Fruit fly (Drosophila melanogaster): ENCODE results near the gene Alg14.

Gene Alg14

dm6 chrX:15497440-15498271, 25.7 kb downstream of the Alg14 start:
- TF ChIP-seq CG8924 (tag; optimal IDR thresholded peaks at IDR 0.05), result no peak
- peak; percentile 34 for TF ChIP-seq CG5180 (GFP tag; optimal IDR thresholded peaks at IDR 0.05)
- no peak for TF ChIP-seq Ada2b (GFP tag; IDR thresholded peaks at IDR 0.05)
- no peak for TF ChIP-seq knrl (GFP tag; IDR thresholded peaks at IDR 0.05; ENCODE audit: partially characterized antibody)
- TF ChIP-seq bsh (GFP tag; optimal IDR thresholded peaks at IDR 0.05), result peak in 1 of 2 experiments; percentile 2
- TF ChIP-seq CG4328 (GFP tag; optimal IDR thresholded peaks at IDR 0.05), result peak; percentile 21
- TF ChIP-seq Trl (optimal IDR thresholded peaks at IDR 0.05), result peak; percentile 41 to 49
- no peak for TF ChIP-seq Trl (GFP tag; optimal IDR thresholded peaks at IDR 0.05)
- TF ChIP-seq crol (GFP tag; IDR thresholded peaks at IDR 0.05), result peak; percentile 37; the same call in 1 of the 2 replicates
- TF ChIP-seq Hmx (GFP tag; optimal IDR thresholded peaks at IDR 0.05), result no peak
- no peak for TF ChIP-seq CG4707 (GFP tag; optimal IDR thresholded peaks at IDR 0.05)
- no peak for TF ChIP-seq Atf6 (GFP tag; IDR thresholded peaks at IDR 0.05)
- no peak for TF ChIP-seq HmgD (GFP tag; optimal IDR thresholded peaks at IDR 0.05)
- peak; percentile 52 for TF ChIP-seq cg (GFP tag; optimal IDR thresholded peaks at IDR 0.05)
- TF ChIP-seq fd64A (GFP tag; optimal IDR thresholded peaks at IDR 0.05), result peak; percentile 29
- TF ChIP-seq GATAe (GFP tag; conservative IDR thresholded peaks at IDR 0.05), result no peak
- peak; percentile 29 for TF ChIP-seq CG15696 (tag; optimal IDR thresholded peaks at IDR 0.05)
- TF ChIP-seq Meics (GFP tag; optimal IDR thresholded peaks at IDR 0.05), result no peak
- no peak for TF ChIP-seq CG14860 (GFP tag; IDR thresholded peaks at IDR 0.05; ENCODE audit: partially characterized antibody)
- TF ChIP-seq Drgx (GFP tag; IDR thresholded peaks at IDR 0.05), result peak; percentile 8; the same call in 1 of the 2 replicates
- no peak for TF ChIP-seq emc (GFP tag; optimal IDR thresholded peaks at IDR 0.05)
- TF ChIP-seq pan (optimal IDR thresholded peaks at IDR 0.05), result no peak
- no peak for TF ChIP-seq pan (GFP tag; optimal IDR thresholded peaks at IDR 0.05 in 1 of 2, IDR thresholded peaks at IDR 0.05 in 1 of 2)
- TF ChIP-seq sug (tag; optimal IDR thresholded peaks at IDR 0.05), result no peak
- TF ChIP-seq Vsx1 (GFP tag; optimal IDR thresholded peaks at IDR 0.05), result peak; percentile 20
- no peak for TF ChIP-seq fru (optimal IDR thresholded peaks at IDR 0.05)
- TF ChIP-seq phol (tag; optimal IDR thresholded peaks at IDR 0.05), result peak; percentile 8
- no peak for TF ChIP-seq Sry-β (GFP tag; optimal IDR thresholded peaks at IDR 0.05)
- TF ChIP-seq kni (GFP tag; optimal IDR thresholded peaks at IDR 0.05), result peak; percentile 48
- no peak for TF ChIP-seq unpg (GFP tag; optimal IDR thresholded peaks at IDR 0.05)
- no peak for TF ChIP-seq CG7928 (GFP tag; optimal IDR thresholded peaks at IDR 0.05)
- peak; percentile 4 for TF ChIP-seq org-1 (GFP tag; optimal IDR thresholded peaks at IDR 0.05)
- peak; percentile 45 for TF ChIP-seq CG15601 (tag; optimal IDR thresholded peaks at IDR 0.05)
- no peak for TF ChIP-seq tup (GFP tag; optimal IDR thresholded peaks at IDR 0.05)
- no peak for TF ChIP-seq chn (GFP tag; optimal IDR thresholded peaks at IDR 0.05)
- TF ChIP-seq slp2 (GFP tag; optimal IDR thresholded peaks at IDR 0.05), result no peak
- peak; percentile 51 for TF ChIP-seq CG2202 (tag; optimal IDR thresholded peaks at IDR 0.05)
- peak; percentile 55 for TF ChIP-seq CG2875 (GFP tag; optimal IDR thresholded peaks at IDR 0.05)
- no peak for TF ChIP-seq sr (GFP tag; IDR thresholded peaks at IDR 0.05)
- no peak for TF ChIP-seq CG6765 (GFP tag; optimal IDR thresholded peaks at IDR 0.05)
- TF ChIP-seq tll (GFP tag; optimal IDR thresholded peaks at IDR 0.05), result no peak
- peak; percentile 15 for TF ChIP-seq CG30403 (GFP tag; optimal IDR thresholded peaks at IDR 0.05)
- TF ChIP-seq CG11504 (tag; optimal IDR thresholded peaks at IDR 0.05), result peak; percentile 1
- TF ChIP-seq nmo (GFP tag; optimal IDR thresholded peaks at IDR 0.05), result peak; percentile 28
- peak; percentile 53 for TF ChIP-seq CG10431 (GFP tag; optimal IDR thresholded peaks at IDR 0.05)
- no peak for TF ChIP-seq CG17912 (GFP tag; optimal IDR thresholded peaks at IDR 0.05)
- TF ChIP-seq Ptx1 (GFP tag; IDR thresholded peaks at IDR 0.05), result 0 out of 2 replicates have a peak, but pooled peaks have one; percentile 22
- no peak for TF ChIP-seq nerfin-1 (tag; optimal IDR thresholded peaks at IDR 0.05)
- TF ChIP-seq CG7745 (tag; optimal IDR thresholded peaks at IDR 0.05), result peak; percentile 16
